Worm (Caenorhabditis elegans) whole organism, young adult: Measurements from ENCODE around the gene K07E8.6.

Experiments
- B0261.1 ChIP-seq: sonication (generic microtip); optimal IDR thresholded peaks from 2 replicates; lab custom pipeline; 2016; ENCODE audit warnings: mild to moderate bottlenecking, missing genetic modification characterization, moderate library complexity, missing compliant biosample characterization
- B0336.3 ChIP-seq: fragments of 200-800 bp; sonication (Bioruptor generic); IDR thresholded peaks from 2 replicates; pipeline ENCODE4 v1.3.6; 2022; ENCODE audit warnings: missing genetic modification characterization, missing compliant biosample characterization
- C06A6.2 ChIP-seq: fragments of 200-800 bp; sonication (Bioruptor generic); conservative IDR thresholded peaks from 2 replicates; pipeline ENCODE4 v1.3.6; 2022; ENCODE audit warnings: missing genetic modification characterization, missing compliant biosample characterization
- F10E7.11 ChIP-seq: sonication (generic microtip); optimal IDR thresholded peaks from 2 replicates; lab custom pipeline; 2017; ENCODE audit warnings: mild to moderate bottlenecking, missing genetic modification characterization, moderate library complexity, missing compliant biosample characterization
- F22D6.2 ChIP-seq: sonication (generic microtip); optimal IDR thresholded peaks from 2 replicates; lab custom pipeline; 2016; ENCODE audit warnings: mild to moderate bottlenecking, missing genetic modification characterization, missing compliant biosample characterization
- F39B2.1 ChIP-seq: fragments of 200-800 bp; sonication (Bioruptor generic); IDR thresholded peaks from 2 replicates; pipeline ENCODE4 v1.3.6; 2022; ENCODE audit warnings: missing genetic modification reagents, missing genetic modification characterization, missing compliant biosample characterization
- F52B5.7 ChIP-seq: sonication (generic microtip); optimal IDR thresholded peaks from 2 replicates; lab custom pipeline; 2016; ENCODE audit warnings: mild to moderate bottlenecking, missing genetic modification characterization, missing compliant biosample characterization
- F57C9.4 ChIP-seq: sonication (generic microtip); optimal IDR thresholded peaks from 2 replicates; lab custom pipeline; 2017; ENCODE audit warnings: mild to moderate bottlenecking, missing genetic modification characterization, missing compliant biosample characterization
- K12H6.12 ChIP-seq: fragments of 200-800 bp; sonication (Bioruptor generic); optimal IDR thresholded peaks from 2 replicates; lab custom pipeline; 2018; ENCODE audit warnings: mild to moderate bottlenecking, missing genetic modification characterization, missing compliant biosample characterization
- Y67H2A.10 ChIP-seq: fragments of 200-800 bp; sonication (Bioruptor generic); conservative IDR thresholded peaks from 2 replicates; pipeline ENCODE4 v1.3.6; 2022; ENCODE audit warnings: missing genetic modification reagents, missing genetic modification characterization, missing compliant biosample characterization
- ZK185.1 ChIP-seq: sonication (generic microtip); optimal IDR thresholded peaks from 2 replicates; lab custom pipeline; 2016; ENCODE audit warnings: mild to moderate bottlenecking, missing genetic modification characterization, missing compliant biosample characterization; ENCODE audit not compliant: poor library complexity, severe bottlenecking
- akir-1 ChIP-seq: fragments of 200-800 bp; sonication (Bioruptor generic); optimal IDR thresholded peaks from 2 replicates; lab custom pipeline; 2018; ENCODE audit warnings: mild to moderate bottlenecking, missing genetic modification characterization, moderate library complexity, missing compliant biosample characterization
- aptf-2 ChIP-seq: fragments of 200-800 bp; sonication (Bioruptor generic); conservative IDR thresholded peaks from 2 replicates; pipeline ENCODE4 v1.3.6; 2022; ENCODE audit warnings: missing genetic modification reagents, missing genetic modification characterization, missing compliant biosample characterization
- attf-3 ChIP-seq: fragments of 200-800 bp; sonication (Bioruptor generic); conservative IDR thresholded peaks from 2 replicates; pipeline ENCODE4 v1.3.6; 2022; ENCODE audit warnings: missing genetic modification reagents, missing genetic modification characterization, missing compliant biosample characterization
- attf-5 ChIP-seq: fragments of 200-800 bp; sonication (Bioruptor generic); optimal IDR thresholded peaks from 2 replicates; lab custom pipeline; 2018; ENCODE audit warnings: mild to moderate bottlenecking, missing genetic modification characterization, missing compliant biosample characterization
- cebp-1 ChIP-seq, 2 experiments: fragments of 200-800 bp in 1 of 2; sonication (Bioruptor generic) in 1 of 2; sonication (generic microtip) in 1 of 2; IDR thresholded peaks in 1 of 2; optimal IDR thresholded peaks in 1 of 2; 2 replicates each; pipeline versions ENCODE4 v1.3.6 to Lab custom; 2017 to 2022; ENCODE audit warnings: missing compliant biosample characterization in 2 of 2, missing genetic modification characterization in 2 of 2, mild to moderate bottlenecking in 1 of 2, missing genetic modification reagents in 1 of 2, moderate library complexity in 1 of 2
- ceh-27 ChIP-seq: fragments of 200-800 bp; sonication (Bioruptor generic); optimal IDR thresholded peaks from 2 replicates; lab custom pipeline; 2018; ENCODE audit warnings: mild to moderate bottlenecking, missing genetic modification characterization, moderate library complexity, missing compliant biosample characterization
- ceh-91 ChIP-seq: fragments of 200-800 bp; sonication (Bioruptor generic); IDR thresholded peaks from 2 replicates; pipeline ENCODE4 v1.3.6; 2022; ENCODE audit warnings: missing genetic modification reagents, missing genetic modification characterization, missing compliant biosample characterization
- chd-7 ChIP-seq: sonication (generic microtip); optimal IDR thresholded peaks from 2 replicates; lab custom pipeline; 2016; ENCODE audit warnings: mild to moderate bottlenecking, missing genetic modification characterization, moderate library complexity, missing compliant biosample characterization
- dpl-1 ChIP-seq: fragments of 150-350 bp; optimal IDR thresholded peaks from 2 replicates; lab custom pipeline; 2014; ENCODE audit warnings: missing biosample characterization, missing genetic modification reagents, missing genetic modification characterization
- egl-18 ChIP-seq: fragments of 200-800 bp; sonication (Bioruptor generic); IDR thresholded peaks from 2 replicates; pipeline ENCODE4 v1.3.6; 2022; ENCODE audit warnings: missing genetic modification reagents, missing genetic modification characterization, missing compliant biosample characterization
- egl-44 ChIP-seq: fragments of 200-800 bp; sonication (Bioruptor generic); IDR thresholded peaks from 2 replicates; pipeline ENCODE4 v1.3.6; 2022; ENCODE audit warnings: missing genetic modification reagents, missing genetic modification characterization, missing compliant biosample characterization
- him-1 ChIP-seq: sonication (generic microtip); optimal IDR thresholded peaks from 2 replicates; lab custom pipeline; 2016; ENCODE audit warnings: missing genotype, missing genetic modification reagents, missing genetic modification characterization, missing compliant biosample characterization
- hrde-1 ChIP-seq: sonication (generic microtip); optimal IDR thresholded peaks from 2 replicates; lab custom pipeline; 2016; ENCODE audit warnings: missing genetic modification characterization, mild to moderate bottlenecking, missing compliant biosample characterization, moderate library complexity, missing genotype, missing genetic modification reagents, borderline replicate concordance
- lag-1 ChIP-seq: fragments of 200-800 bp; sonication (Bioruptor generic); IDR thresholded peaks from 2 replicates; pipeline ENCODE4 v1.3.6; 2022; ENCODE audit warnings: missing genetic modification reagents, missing genetic modification characterization, missing compliant biosample characterization
- let-526 ChIP-seq: fragments of 200-800 bp; sonication (Bioruptor generic); IDR thresholded peaks from 2 replicates; pipeline ENCODE4 v1.3.6; 2022; ENCODE audit warnings: missing genetic modification reagents, missing genetic modification characterization, missing compliant biosample characterization
- lin-54 ChIP-seq: fragments of 200-800 bp; sonication (Bioruptor generic); optimal IDR thresholded peaks from 2 replicates; lab custom pipeline; 2018; ENCODE audit warnings: mild to moderate bottlenecking, missing genetic modification characterization, missing compliant biosample characterization
- lsl-1 ChIP-seq: fragments of 200-800 bp; sonication (Bioruptor generic); optimal IDR thresholded peaks from 2 replicates; lab custom pipeline; 2018; ENCODE audit warnings: mild to moderate bottlenecking, missing genetic modification characterization, moderate library complexity, missing compliant biosample characterization
- madf-6 ChIP-seq: fragments of 200-800 bp; sonication (Bioruptor generic); IDR thresholded peaks from 2 replicates; pipeline ENCODE4 v1.3.6; 2022; ENCODE audit warnings: missing genetic modification reagents, missing genetic modification characterization, missing compliant biosample characterization
- mcd-1 ChIP-seq: fragments of 200-800 bp; sonication (Bioruptor generic); IDR thresholded peaks from 2 replicates; pipeline ENCODE4 v1.3.6; 2022; ENCODE audit warnings: missing genetic modification reagents, missing genetic modification characterization, missing compliant biosample characterization
- mes-4 ChIP-seq: sonication (generic microtip); optimal IDR thresholded peaks from 2 replicates; lab custom pipeline; 2016; ENCODE audit warnings: missing genotype, missing genetic modification characterization, missing compliant biosample characterization
- nhr-80 ChIP-seq: sonication (generic microtip); optimal IDR thresholded peaks from 2 replicates; lab custom pipeline; 2016; ENCODE audit warnings: missing genetic modification characterization, missing compliant biosample characterization
- rcor-1 ChIP-seq: fragments of 200-800 bp; sonication (Bioruptor generic); IDR thresholded peaks from 2 replicates; pipeline ENCODE4 v1.3.6; 2022; ENCODE audit warnings: missing genetic modification reagents, missing genetic modification characterization, missing compliant biosample characterization
- repo-1 ChIP-seq: sonication (generic microtip); optimal IDR thresholded peaks from 2 replicates; lab custom pipeline; 2017; ENCODE audit warnings: mild to moderate bottlenecking, missing genetic modification characterization, missing compliant biosample characterization
- sea-2 ChIP-seq: fragments of 200-800 bp; sonication (Bioruptor generic); IDR thresholded peaks from 2 replicates; pipeline ENCODE4 v1.3.6; 2022; ENCODE audit warnings: missing genetic modification characterization, missing compliant biosample characterization
- snpc-3.4 ChIP-seq: sonication (generic microtip); optimal IDR thresholded peaks from 2 replicates; lab custom pipeline; 2017; ENCODE audit warnings: missing genetic modification characterization, mild to moderate bottlenecking, missing compliant biosample characterization, antibody characterized with exemption, moderate library complexity, missing genotype, missing genetic modification reagents
- snpc-4 ChIP-seq, 5 experiments: fragments of 150-350 bp in 1 of 5; sonication (generic microtip) in 4 of 5; optimal IDR thresholded peaks; 2 replicates each; lab custom pipeline; 2014 to 2018; ENCODE audit warnings: missing genetic modification characterization in 5 of 5, missing biosample characterization in 3 of 5, antibody characterized with exemption in 2 of 5, mild to moderate bottlenecking in 2 of 5, missing compliant biosample characterization in 2 of 5, missing genotype in 2 of 5, moderate library complexity in 2 of 5, missing genetic modification reagents in 1 of 5
- tlf-1 ChIP-seq: fragments of 200-800 bp; sonication (Bioruptor generic); optimal IDR thresholded peaks from 2 replicates; lab custom pipeline; 2018; ENCODE audit warnings: mild to moderate bottlenecking, missing genetic modification characterization, missing compliant biosample characterization
- unc-62 ChIP-seq: fragments of 150-350 bp; optimal IDR thresholded peaks from 2 replicates; lab custom pipeline; 2014; ENCODE audit warnings: missing biosample characterization, missing genetic modification reagents, missing genetic modification characterization
- zim-3 ChIP-seq: sonication (generic microtip); optimal IDR thresholded peaks from 2 replicates; lab custom pipeline; 2017; ENCODE audit warnings: mild to moderate bottlenecking, missing genetic modification characterization, moderate library complexity, missing compliant biosample characterization
- ztf-28 ChIP-seq: fragments of 200-800 bp; sonication (Bioruptor generic); IDR thresholded peaks from 2 replicates; pipeline ENCODE4 v1.3.6; 2022; ENCODE audit warnings: missing genetic modification reagents, missing genetic modification characterization, missing compliant biosample characterization

Gene K07E8.6

ce11 chrII:608757-609156, 30.6 kb downstream of the K07E8.6 start, which contains the start of gene W04H10.1:
W04H10.1 (plus strand) TSS chrII:609057.
- no peak for TF ChIP-seq let-526 (GFP tag; lab: Robert Waterston, UW)
- no peak for TF ChIP-seq cebp-1 (GFP tag; IDR thresholded peaks at IDR 0.05; lab: Robert Waterston, UW)
- no peak for TF ChIP-seq cebp-1 (tag; optimal IDR thresholded peaks at IDR 0.05; lab: Kevin White, UChicago)
- no peak for TF ChIP-seq akir-1 (GFP tag; lab: Kevin White, UChicago)
- no peak for TF ChIP-seq ztf-28
- TF ChIP-seq F22D6.2, result no peak
- no peak for TF ChIP-seq zim-3 (tag; lab: Kevin White, UChicago)
- TF ChIP-seq B0336.3, result no peak
- no peak for TF ChIP-seq sea-2 (GFP tag; lab: Robert Waterston, UW)
- no peak for TF ChIP-seq C06A6.2 (GFP tag; lab: Robert Waterston, UW)
- TF ChIP-seq egl-44, result no peak
- TF ChIP-seq mcd-1 (GFP tag; lab: Robert Waterston, UW), result no peak
- TF ChIP-seq, all 124 proteins: peak for 0

DNA sequence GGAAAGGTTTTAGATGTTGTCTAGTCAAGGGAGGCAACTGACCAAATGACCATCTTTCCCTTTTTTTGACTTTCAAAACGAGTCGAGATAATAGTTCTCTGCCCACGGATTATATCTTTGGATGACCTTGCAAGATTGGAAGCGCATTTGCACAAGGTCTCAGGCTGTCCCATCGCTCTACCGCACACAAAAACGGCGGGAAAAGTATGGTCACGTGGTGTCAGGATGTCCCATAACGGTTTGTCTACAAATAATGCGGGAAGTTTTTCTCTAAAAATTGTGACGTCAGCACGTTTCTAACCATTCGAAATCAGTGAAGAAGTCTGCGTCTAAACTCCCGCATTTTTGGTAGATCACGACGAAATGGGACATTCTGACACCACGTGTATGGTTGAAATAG, 31.0 kb downstream of the K07E8.6 start, which contains the start of gene W04H10.6:
Gene W04H10.6, minus strand, starts transcription at position 101 of the 400 bp plus-strand sequence.
- no peak for TF ChIP-seq egl-18
- TF ChIP-seq attf-5 (GFP tag; lab: Kevin White, UChicago), result no peak

DNA sequence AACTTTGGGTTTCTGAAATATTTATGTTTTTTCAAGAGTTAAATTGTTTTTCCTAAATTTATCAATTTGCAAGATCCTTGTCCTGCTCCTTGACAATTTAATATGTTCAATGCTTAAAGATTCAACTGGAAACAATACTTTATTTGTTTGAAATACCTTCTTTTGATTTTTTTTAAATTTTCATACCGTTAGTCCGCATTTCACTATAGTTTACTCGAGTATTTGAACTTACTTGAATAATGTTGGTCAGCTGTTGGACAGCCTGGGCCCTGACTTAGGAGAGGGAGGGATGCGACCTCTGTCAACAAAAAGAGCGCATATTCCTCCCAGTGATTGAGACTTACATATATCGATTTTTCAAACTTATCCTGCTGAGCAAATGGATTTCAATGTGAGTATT, 33.3 kb downstream of the K07E8.6 start, which contains the start of gene W04H10.5:
Gene W04H10.5, plus strand, starts transcription at position 301 of the 400 bp plus-strand sequence.
- TF ChIP-seq F39B2.1 (no peak), F22D6.2 (no peak), lin-54 (GFP tag; lab: Kevin White, UChicago) (no peak), hrde-1 (tag; lab: Kevin White, UChicago) (no peak), mes-4 (no peak), dpl-1 (no peak), snpc-4 (GFP tag; optimal IDR thresholded peaks at IDR 0.05; lab: Kevin White, UChicago) (no peak), snpc-4 (tag; optimal IDR thresholded peaks at IDR 0.05; lab: Kevin White, UChicago) (no peak), tlf-1 (GFP tag; lab: Kevin White, UChicago) (no peak), chd-7 (tag; lab: Kevin White, UChicago) (no peak), egl-18 (no peak), nhr-80 (tag; lab: Kevin White, UChicago) (no peak), B0261.1 (tag; lab: Kevin White, UChicago) (no peak), K12H6.12 (no peak), egl-44 (no peak), ceh-27 (GFP tag; lab: Kevin White, UChicago) (no peak), Y67H2A.10 (GFP tag; lab: Robert Waterston, UW) (no peak), F10E7.11 (tag; lab: Kevin White, UChicago) (no peak)

- TF ChIP-seq him-1 (tag; lab: Kevin White, UChicago) (no peak), unc-62 (no peak), rcor-1 (GFP tag; lab: Robert Waterston, UW) (no peak), repo-1 (tag; lab: Kevin White, UChicago) (no peak), madf-6 (GFP tag; lab: Robert Waterston, UW) (no peak), F57C9.4 (tag; lab: Kevin White, UChicago) (no peak), dpl-1 (no peak), attf-3 (GFP tag; lab: Robert Waterston, UW) (no peak), ZK185.1 (tag; lab: Kevin White, UChicago) (no peak), F52B5.7 (tag; lab: Kevin White, UChicago) (no peak), ceh-91 (GFP tag; lab: Robert Waterston, UW) (no peak), mes-4 (no peak), snpc-3.4 (no peak), aptf-2 (no peak), akir-1 (GFP tag; lab: Kevin White, UChicago) (no peak), lsl-1 (GFP tag; lab: Kevin White, UChicago) (no peak), lag-1 (GFP tag; lab: Robert Waterston, UW) (no peak), B0336.3 (no peak)
Observed at ce11 chrII:605267-605666, 34.1 kb downstream of the K07E8.6 start, which contains the start of gene W04H10.2. W04H10.2 (plus strand) TSS chrII:605567.
